Worm (Caenorhabditis elegans) whole organism, dauer: ENCODE results near the gene pgl-3.
"Not testable (repeated sequence)": the region's sequence is repeated elsewhere in the genome, so short reads cannot be mapped to it uniquely, and the experiment has no call there.

Source experiments
- unc-62 ChIP-seq: sonication (generic microtip); optimal IDR thresholded peaks from 2 replicates; lab custom pipeline; 2017; ENCODE audit warnings: missing biosample characterization, missing genetic modification reagents, missing genetic modification characterization

pgl-3 gene

ce11 chrV:4754123-4754522 lies 1.7 kb upstream of the pgl-3 start, which contains the start of gene hil-4:
TSS of gene hil-4 (plus strand) at chrV:4754313.
- TF ChIP-seq unc-62 (GFP tag; lab: Kevin White, UChicago), result no peak

ce11 chrV:4754684-4755211 lies 1.0 kb upstream of the pgl-3 start:
- no peak for TF ChIP-seq unc-62 (GFP tag; lab: Kevin White, UChicago)

ce11 chrV:4758019-4758418 lies 2.2 kb downstream of the pgl-3 start:
- TF ChIP-seq unc-62 (GFP tag; lab: Kevin White, UChicago), result no peak

ce11 chrV:4758540-4758939 lies 2.8 kb downstream of the pgl-3 start:
- no peak for TF ChIP-seq unc-62 (GFP tag; lab: Kevin White, UChicago)

- not testable (repeated sequence) for TF ChIP-seq unc-62 (GFP tag; lab: Kevin White, UChicago)
Measured at ce11 chrV:4760674-4761073, 4.9 kb downstream of the pgl-3 start, which contains the start of gene bgnt-1.4. TSS of gene bgnt-1.4 (plus strand) at chrV:4760974.

ce11 chrV:4766501-4766900 lies 10.7 kb downstream of the pgl-3 start, which contains the start of gene C18G1.8:
TSS of gene C18G1.8 (minus strand) at chrV:4766601.
- no peak for TF ChIP-seq unc-62 (GFP tag; lab: Kevin White, UChicago)

ce11 chrV:4769633-4770032 lies 13.9 kb downstream of the pgl-3 start, which contains the start of gene C18G1.9:
TSS of gene C18G1.9 (minus strand) at chrV:4769733.
- no peak for TF ChIP-seq unc-62 (GFP tag; lab: Kevin White, UChicago)

ce11 chrV:4770408-4770947 lies 14.7 kb downstream of the pgl-3 start, which contains the start of gene elt-7:
TSS of gene elt-7 (plus strand) at chrV:4770670.
- no peak for TF ChIP-seq unc-62 (GFP tag; lab: Kevin White, UChicago)

- TF ChIP-seq unc-62 (GFP tag; lab: Kevin White, UChicago), result no peak
Measured at ce11 chrV:4775140-4775539, 19.4 kb downstream of the pgl-3 start.

- TF ChIP-seq unc-62 (GFP tag; lab: Kevin White, UChicago), result no peak
Measured at ce11 chrV:4777388-4777986, 21.7 kb downstream of the pgl-3 start, which contains the start of gene C18G1.1. TSS of gene C18G1.1 (plus strand) at chrV:4777960.

ce11 chrV:4783313-4783712 lies 27.5 kb downstream of the pgl-3 start, which contains the start of gene Y60C6A.1:
TSS of gene Y60C6A.1 (plus strand) at chrV:4783613.
- no peak for TF ChIP-seq unc-62 (GFP tag; lab: Kevin White, UChicago)

- no peak for TF ChIP-seq unc-62 (GFP tag; lab: Kevin White, UChicago)
Measured at ce11 chrV:4785333-4785852, 29.6 kb downstream of the pgl-3 start, which contains the start of the genes Y60C6A.2 and Y60C6A.3. TSS of gene Y60C6A.2 (minus strand) at chrV:4785433. TSS of gene Y60C6A.3 (plus strand) at chrV:4785802.

ce11 chrV:4787166-4787565 lies 31.4 kb downstream of the pgl-3 start, which contains the start of gene R02F11.9:
TSS of gene R02F11.9 (plus strand) at chrV:4787466.
- TF ChIP-seq unc-62 (GFP tag; lab: Kevin White, UChicago), result no peak

- TF ChIP-seq unc-62 (GFP tag; lab: Kevin White, UChicago), result no peak
Measured at ce11 chrV:4787836-4788235, 32.1 kb downstream of the pgl-3 start.

- no peak for TF ChIP-seq unc-62 (GFP tag; lab: Kevin White, UChicago)
Measured at ce11 chrV:4788823-4789222, 33.0 kb downstream of the pgl-3 start, which contains the start of gene R02F11.10. TSS of gene R02F11.10 (plus strand) at chrV:4789123.

ce11 chrV:4790368-4790767 lies 34.6 kb downstream of the pgl-3 start, which contains the start of gene R02F11.12:
TSS of gene R02F11.12 (plus strand) at chrV:4790668.
- no peak for TF ChIP-seq unc-62 (GFP tag; lab: Kevin White, UChicago)
